Worm (Caenorhabditis elegans): ENCODE data around the gene tbb-1.

ce11 chrIII:10721056-10721455 is 21.2 kb downstream of the tbb-1 start:
- TF ChIP-seq B0310.2 (tag; optimal IDR thresholded peaks at IDR 0.05): no peak
- no peak for TF ChIP-seq flt-1 (GFP tag; IDR thresholded peaks at IDR 0.05)
- no peak for TF ChIP-seq tbx-37 (GFP tag; conservative IDR thresholded peaks at IDR 0.05)
- no peak for TF ChIP-seq ama-1 (optimal IDR thresholded peaks at IDR 0.05)
- TF ChIP-seq ets-7 (tag; optimal IDR thresholded peaks at IDR 0.05): no peak
- TF ChIP-seq sea-1 (GFP tag; conservative IDR thresholded peaks at IDR 0.05): no peak
- TF ChIP-seq tbx-11 (GFP tag; IDR thresholded peaks at IDR 0.05): no peak
- TF ChIP-seq ceh-36 (tag; optimal IDR thresholded peaks at IDR 0.05): no peak
- TF ChIP-seq ceh-13 (GFP tag; optimal IDR thresholded peaks at IDR 0.05): no peak
- TF ChIP-seq hmbx-1 (tag; optimal IDR thresholded peaks at IDR 0.05): no peak
- TF ChIP-seq scrt-1 (GFP tag; IDR thresholded peaks at IDR 0.05): no peak
- TF ChIP-seq hnd-1 (tag; optimal IDR thresholded peaks at IDR 0.05): no peak

Data from whole organism, early embryonic.